Worm (Caenorhabditis elegans) whole organism, early embryonic: ENCODE measurements around the gene F53B1.9.

Source experiments
- B0310.2 ChIP-seq: sonication (generic microtip); optimal IDR thresholded peaks from 2 replicates; lab custom pipeline; 2016; ENCODE audit warnings: mild to moderate bottlenecking, missing genetic modification characterization, missing compliant biosample characterization
- F13C5.2 ChIP-seq: sonication (generic microtip); optimal IDR thresholded peaks from 2 replicates; lab custom pipeline; 2017; ENCODE audit warnings: mild to moderate bottlenecking, missing genetic modification characterization, inconsistent platforms, missing compliant biosample characterization
- aly-1 ChIP-seq: sonication (generic microtip); optimal IDR thresholded peaks from 2 replicates; lab custom pipeline; 2016; ENCODE audit warnings: missing genetic modification characterization, missing compliant biosample characterization
- ama-1 ChIP-seq: fragments of 150-350 bp; optimal IDR thresholded peaks from 2 replicates; lab custom pipeline; 2014
- ceh-13 ChIP-seq: fragments of 200-800 bp; sonication (Bioruptor generic); optimal IDR thresholded peaks from 2 replicates; lab custom pipeline; 2018; ENCODE audit warnings: mild to moderate bottlenecking, missing genetic modification characterization, missing compliant biosample characterization
- ceh-36 ChIP-seq: sonication (generic microtip); optimal IDR thresholded peaks from 2 replicates; lab custom pipeline; 2016; ENCODE audit warnings: missing genetic modification characterization, inconsistent platforms, missing compliant biosample characterization
- ets-7 ChIP-seq: sonication (generic microtip); optimal IDR thresholded peaks from 2 replicates; lab custom pipeline; 2016; ENCODE audit warnings: missing genotype, missing genetic modification characterization, missing compliant biosample characterization
- flt-1 ChIP-seq: fragments of 200-800 bp; sonication (Bioruptor generic); IDR thresholded peaks from 2 replicates; pipeline ENCODE4 v1.3.6; 2022; ENCODE audit warnings: missing genetic modification characterization, missing compliant biosample characterization
- hmbx-1 ChIP-seq: sonication (generic microtip); optimal IDR thresholded peaks from 2 replicates; lab custom pipeline; 2016; ENCODE audit warnings: mild to moderate bottlenecking, missing genetic modification characterization, missing compliant biosample characterization
- hmg-4 ChIP-seq: fragments of 200-800 bp; sonication (Bioruptor generic); optimal IDR thresholded peaks from 2 replicates; lab custom pipeline; 2018; ENCODE audit warnings: mild to moderate bottlenecking, missing genetic modification characterization, missing compliant biosample characterization
- hnd-1 ChIP-seq: sonication (generic microtip); optimal IDR thresholded peaks from 2 replicates; lab custom pipeline; 2016; ENCODE audit warnings: missing genetic modification characterization, missing compliant biosample characterization
- pes-1 ChIP-seq: fragments of 200-800 bp; sonication (Bioruptor generic); IDR thresholded peaks from 2 replicates; pipeline ENCODE4 v1.3.6; 2022; ENCODE audit warnings: missing genetic modification reagents, missing genetic modification characterization, missing compliant biosample characterization
- scrt-1 ChIP-seq: fragments of 200-800 bp; sonication (Bioruptor generic); IDR thresholded peaks from 2 replicates; pipeline ENCODE4 v1.3.6; 2022; ENCODE audit warnings: missing genetic modification characterization, missing compliant biosample characterization
- sea-1 ChIP-seq: fragments of 200-800 bp; sonication (Bioruptor generic); conservative IDR thresholded peaks from 2 replicates; pipeline ENCODE4 v1.3.6; 2022; ENCODE audit warnings: missing genetic modification characterization, missing compliant biosample characterization
- tbx-11 ChIP-seq: fragments of 200-800 bp; sonication (Bioruptor generic); IDR thresholded peaks from 2 replicates; pipeline ENCODE4 v1.3.6; 2022; ENCODE audit warnings: missing genetic modification characterization, missing compliant biosample characterization
- tbx-37 ChIP-seq: fragments of 200-800 bp; sonication (Bioruptor generic); conservative IDR thresholded peaks from 2 replicates; pipeline ENCODE4 v1.3.6; 2022; ENCODE audit warnings: missing genetic modification reagents, missing genetic modification characterization, missing compliant biosample characterization
- tra-4 ChIP-seq: sonication (generic microtip); optimal IDR thresholded peaks from 2 replicates; lab custom pipeline; 2017; ENCODE audit warnings: missing genetic modification characterization, missing compliant biosample characterization

The F53B1.9 gene

DNA sequence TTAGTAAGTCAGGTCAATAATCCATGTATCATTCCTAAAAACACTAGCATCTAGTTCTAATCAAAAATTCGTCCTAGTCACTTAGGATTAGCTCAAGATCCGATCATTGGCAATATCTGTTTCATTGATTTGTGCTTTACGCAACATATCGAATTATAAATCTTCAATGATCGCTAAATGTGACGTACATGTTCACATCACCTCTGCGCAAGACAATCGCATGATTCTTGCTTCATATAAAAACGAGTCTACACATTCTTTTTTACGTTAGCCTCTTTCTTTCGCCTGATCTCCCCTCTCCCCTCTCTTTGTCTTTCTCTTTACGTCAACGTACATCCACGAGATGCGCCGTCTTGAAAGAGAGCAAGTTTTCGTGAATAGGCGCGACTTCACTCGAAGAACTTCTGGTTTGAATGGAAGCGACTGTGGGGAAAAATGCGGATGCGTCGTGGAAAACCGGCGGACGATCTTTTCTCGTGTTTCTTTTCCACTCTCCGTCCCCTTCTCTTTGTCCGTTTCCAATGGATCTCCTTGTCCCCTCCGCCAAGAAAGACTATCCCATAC, 15.3 kb downstream of the F53B1.9 start:
- no peak for TF ChIP-seq hmbx-1 (tag; lab: Kevin White, UChicago)
- no peak for TF ChIP-seq tbx-37 (GFP tag; lab: Robert Waterston, UW)
- no peak for TF ChIP-seq tbx-11
- TF ChIP-seq pes-1 (GFP tag; lab: Robert Waterston, UW), result no peak
- TF ChIP-seq hmg-4 (GFP tag; lab: Kevin White, UChicago), result no peak
- no peak for TF ChIP-seq ceh-13 (GFP tag; lab: Kevin White, UChicago)
- no peak for TF ChIP-seq B0310.2 (tag; lab: Kevin White, UChicago)
- TF ChIP-seq flt-1, result no peak

DNA sequence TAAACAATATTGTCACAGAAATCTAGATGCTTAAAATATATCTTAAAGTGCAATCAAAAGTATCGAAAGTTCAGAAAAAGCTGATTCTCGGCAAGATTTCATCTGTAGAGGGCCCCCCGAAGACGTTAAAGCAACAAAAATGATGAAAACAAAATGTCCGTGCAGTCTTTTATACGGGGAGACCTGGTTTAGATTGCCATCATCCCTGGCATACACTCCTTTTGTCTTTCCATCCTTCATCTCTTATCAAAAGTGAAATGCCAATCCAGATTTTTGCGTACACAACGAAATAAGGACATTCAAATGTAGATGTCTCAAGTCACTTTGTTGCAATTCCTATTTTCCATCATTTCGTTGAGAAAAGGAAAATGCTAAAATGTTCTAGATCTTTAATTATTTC, 17.5 kb downstream of the F53B1.9 start:
- TF ChIP-seq aly-1 (tag; lab: Kevin White, UChicago) (no peak), hmbx-1 (tag; lab: Kevin White, UChicago) (no peak), tbx-37 (GFP tag; lab: Robert Waterston, UW) (no peak), F13C5.2 (tag; lab: Kevin White, UChicago) (no peak), ceh-13 (GFP tag; lab: Kevin White, UChicago) (no peak), pes-1 (GFP tag; lab: Robert Waterston, UW) (no peak), hmg-4 (GFP tag; lab: Kevin White, UChicago) (no peak), ceh-36 (tag; lab: Kevin White, UChicago) (no peak), scrt-1 (no peak), flt-1 (no peak), ets-7 (tag; lab: Kevin White, UChicago) (no peak), tra-4 (no peak), sea-1 (GFP tag; lab: Robert Waterston, UW) (no peak), B0310.2 (tag; lab: Kevin White, UChicago) (no peak), hnd-1 (tag; lab: Kevin White, UChicago) (no peak), tbx-11 (no peak), ama-1 (lab: Kevin White, UChicago) (no peak)

DNA sequence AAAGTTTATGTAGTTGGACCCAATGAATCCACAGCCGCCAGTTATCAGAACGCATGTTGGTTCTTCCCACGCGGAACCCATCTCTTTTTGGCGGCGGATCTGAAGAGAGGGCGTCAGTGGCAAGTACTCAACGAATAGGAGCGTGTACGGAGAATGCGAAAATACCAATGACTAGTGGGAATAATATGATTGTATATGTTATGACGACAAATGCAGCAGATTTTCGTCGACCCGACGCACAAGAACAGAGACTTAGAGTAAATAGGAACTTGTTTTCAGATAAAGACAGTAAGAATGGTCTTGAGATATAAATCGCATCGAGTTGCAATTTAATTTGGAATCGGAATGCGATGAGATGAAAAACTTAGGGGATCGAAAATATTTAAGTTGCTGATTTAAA, 18.6 kb downstream of the F53B1.9 start, which contains the start of gene bus-5:
Gene bus-5, minus strand, starts transcription at position 101 of the 400 bp plus-strand sequence.
- TF ChIP-seq hmg-4 (GFP tag; lab: Kevin White, UChicago), result no peak
- no peak for TF ChIP-seq B0310.2 (tag; lab: Kevin White, UChicago)
- no peak for TF ChIP-seq tra-4
- TF ChIP-seq ceh-13 (GFP tag; lab: Kevin White, UChicago), result no peak
- no peak for TF ChIP-seq sea-1 (GFP tag; lab: Robert Waterston, UW)
- TF ChIP-seq hnd-1 (tag; lab: Kevin White, UChicago), result no peak
- TF ChIP-seq pes-1 (GFP tag; lab: Robert Waterston, UW), result no peak
- TF ChIP-seq ceh-36 (tag; lab: Kevin White, UChicago), result no peak
- TF ChIP-seq aly-1 (tag; lab: Kevin White, UChicago), result no peak
- no peak for TF ChIP-seq hmbx-1 (tag; lab: Kevin White, UChicago)
- TF ChIP-seq ama-1 (lab: Kevin White, UChicago), result no peak
- no peak for TF ChIP-seq F13C5.2 (tag; lab: Kevin White, UChicago)

DNA sequence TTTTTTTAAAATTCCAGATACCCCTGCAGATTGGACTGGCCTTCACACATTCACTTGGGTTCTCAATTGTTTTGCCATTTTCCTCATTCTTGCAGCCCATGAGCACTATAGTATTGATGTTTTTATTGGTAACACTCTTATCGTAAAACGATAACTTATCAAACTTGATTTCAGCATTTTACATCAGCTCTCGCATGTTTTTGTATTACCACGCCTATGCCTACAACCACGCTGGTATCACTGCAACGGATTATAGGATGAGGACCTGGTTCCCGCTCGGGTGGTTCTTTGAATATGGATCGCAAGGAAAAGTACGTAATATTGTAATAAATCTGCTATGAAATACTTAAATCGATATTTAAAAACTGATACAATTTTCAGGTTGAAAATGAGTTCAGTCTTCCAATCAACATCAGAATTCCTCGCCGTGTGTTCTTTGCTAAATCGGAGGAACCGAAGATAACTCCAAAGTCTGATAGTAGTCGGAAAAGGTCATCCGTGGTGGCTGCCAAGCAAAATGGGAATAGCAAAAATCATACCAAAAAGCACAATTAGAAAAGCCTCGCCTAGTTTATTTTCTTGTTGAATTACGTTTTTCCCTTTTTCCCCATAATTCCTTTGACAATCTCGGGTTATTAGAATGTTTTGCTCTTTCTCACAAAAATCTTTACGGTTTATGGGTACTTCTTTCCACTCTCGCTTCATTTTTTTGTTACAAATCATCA, 20.9 kb downstream of the F53B1.9 start:
- no peak for TF ChIP-seq pes-1 (GFP tag; lab: Robert Waterston, UW)
- TF ChIP-seq B0310.2 (tag; lab: Kevin White, UChicago), result no peak

DNA sequence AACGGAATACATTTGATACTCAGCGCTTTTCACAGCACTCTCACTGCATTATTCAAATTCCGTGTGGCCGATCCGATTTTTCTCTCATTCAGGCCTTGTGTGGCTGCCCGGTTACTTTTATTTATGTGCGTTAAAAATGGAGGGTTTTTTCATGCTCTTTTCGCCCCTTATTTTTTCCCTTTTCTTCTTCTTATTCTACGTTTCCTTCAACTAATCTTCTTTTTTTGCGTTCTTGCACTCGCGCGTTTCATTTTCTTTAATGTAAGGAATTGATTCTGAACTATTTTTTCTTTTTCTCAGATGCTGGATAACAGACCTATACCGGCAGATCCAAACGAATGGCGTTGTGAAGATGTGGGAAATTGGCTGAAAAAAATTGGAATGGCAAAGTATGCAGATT, 23.0 kb downstream of the F53B1.9 start, which contains the start of gene F53B1.2:
Gene F53B1.2, plus strand, starts transcription at position 301 of the 400 bp plus-strand sequence.
- TF ChIP-seq pes-1 (GFP tag; lab: Robert Waterston, UW) (no peak), flt-1 (no peak), F13C5.2 (tag; lab: Kevin White, UChicago) (no peak), aly-1 (tag; lab: Kevin White, UChicago) (no peak), ets-7 (tag; lab: Kevin White, UChicago) (no peak), ceh-36 (tag; lab: Kevin White, UChicago) (no peak), hmg-4 (GFP tag; lab: Kevin White, UChicago) (no peak), tbx-11 (no peak), tbx-37 (GFP tag; lab: Robert Waterston, UW) (no peak), sea-1 (GFP tag; lab: Robert Waterston, UW) (no peak), B0310.2 (tag; lab: Kevin White, UChicago) (no peak)

DNA sequence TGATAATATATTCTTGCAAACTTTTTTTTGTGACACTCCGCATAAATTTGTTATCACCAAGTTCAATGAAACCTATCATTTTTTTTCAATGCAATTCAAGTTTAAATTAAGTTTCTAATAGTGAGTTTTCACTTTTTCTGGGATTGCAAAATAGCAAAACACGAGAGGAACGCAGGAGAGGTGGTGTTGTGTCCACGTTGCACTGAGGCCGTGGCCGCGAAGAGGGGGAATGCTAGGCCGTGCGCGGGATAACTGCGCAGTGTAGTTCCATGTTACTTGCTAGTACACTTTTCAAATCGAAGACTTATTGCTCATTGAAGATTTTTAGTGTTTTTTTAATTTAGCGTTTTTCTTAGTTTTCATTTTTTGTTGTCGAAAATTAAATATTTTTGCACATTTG, 23.5 kb downstream of the F53B1.9 start:
- TF ChIP-seq tbx-11, result 0 out of 2 replicates have a peak, but pooled peaks have one; percentile 8
- no peak for TF ChIP-seq aly-1 (tag; lab: Kevin White, UChicago)
- 0 out of 2 replicates have a peak, but pooled peaks have one; percentile 23 for TF ChIP-seq tbx-37 (GFP tag; lab: Robert Waterston, UW)
- 0 out of 2 replicates have a peak, but pooled peaks have one; percentile 16 for TF ChIP-seq sea-1 (GFP tag; lab: Robert Waterston, UW)
- TF ChIP-seq F13C5.2 (tag; lab: Kevin White, UChicago), result no peak
- no peak for TF ChIP-seq flt-1
- TF ChIP-seq scrt-1, result no peak
- no peak for TF ChIP-seq hmg-4 (GFP tag; lab: Kevin White, UChicago)
- TF ChIP-seq ama-1 (lab: Kevin White, UChicago), result no peak
- TF ChIP-seq pes-1 (GFP tag; lab: Robert Waterston, UW), result no peak
- no peak for TF ChIP-seq hmbx-1 (tag; lab: Kevin White, UChicago)
- no peak for TF ChIP-seq ets-7 (tag; lab: Kevin White, UChicago)
- no peak for TF ChIP-seq ceh-36 (tag; lab: Kevin White, UChicago)
- no peak for TF ChIP-seq hnd-1 (tag; lab: Kevin White, UChicago)
- TF ChIP-seq ceh-13 (GFP tag; lab: Kevin White, UChicago), result no peak
- TF ChIP-seq B0310.2 (tag; lab: Kevin White, UChicago), result no peak
- no peak for TF ChIP-seq tra-4
